Worm (Caenorhabditis elegans) whole organism, late embryonic: ENCODE results near the gene argn-1.

ENCODE experiments used
- ama-1 ChIP-seq: fragments of 150-350 bp; optimal IDR thresholded peaks from 2 replicates; lab custom pipeline; 2014
- ceh-24 ChIP-seq: sonication (generic microtip); optimal IDR thresholded peaks from 2 replicates; lab custom pipeline; 2016; ENCODE audit warnings: mild to moderate bottlenecking, missing genetic modification characterization, missing compliant biosample characterization
- ceh-30 ChIP-seq: fragments of 150-350 bp; optimal IDR thresholded peaks from 2 replicates; lab custom pipeline; 2014; ENCODE audit warnings: missing biosample characterization, missing genetic modification characterization
- ceh-34 ChIP-seq: sonication (generic microtip); optimal IDR thresholded peaks from 2 replicates; lab custom pipeline; 2016; ENCODE audit warnings: mild to moderate bottlenecking, missing genetic modification characterization, missing compliant biosample characterization
- dmd-4 ChIP-seq: sonication (generic microtip); optimal IDR thresholded peaks from 2 replicates; lab custom pipeline; 2016; ENCODE audit warnings: borderline replicate concordance, missing genetic modification characterization, missing compliant biosample characterization
- madf-2 ChIP-seq: sonication (generic microtip); optimal IDR thresholded peaks from 2 replicates; lab custom pipeline; 2017; ENCODE audit warnings: missing genetic modification characterization, missing compliant biosample characterization
- mec-3 ChIP-seq: sonication (generic microtip); optimal IDR thresholded peaks from 2 replicates; lab custom pipeline; 2016; ENCODE audit warnings: borderline replicate concordance, missing genetic modification characterization, missing compliant biosample characterization
- nhr-232 ChIP-seq: sonication (generic microtip); optimal IDR thresholded peaks from 2 replicates; lab custom pipeline; 2016; ENCODE audit warnings: missing genetic modification characterization, missing compliant biosample characterization
- pag-3 ChIP-seq: sonication (generic microtip); optimal IDR thresholded peaks from 2 replicates; lab custom pipeline; 2016; ENCODE audit warnings: missing compliant biosample characterization, missing genetic modification characterization, borderline replicate concordance
- pqm-1 ChIP-seq: sonication (generic microtip); optimal IDR thresholded peaks from 2 replicates; lab custom pipeline; 2016; ENCODE audit warnings: missing genetic modification characterization, missing compliant biosample characterization
- pros-1 ChIP-seq: fragments of 150-350 bp; optimal IDR thresholded peaks from 2 replicates; lab custom pipeline; 2014; ENCODE audit warnings: missing biosample characterization, missing genetic modification reagents, missing genetic modification characterization
- sox-4 ChIP-seq: sonication (generic microtip); optimal IDR thresholded peaks from 2 replicates; lab custom pipeline; 2017; ENCODE audit warnings: mild to moderate bottlenecking, missing genetic modification characterization, inconsistent platforms, missing compliant biosample characterization
- unc-42 ChIP-seq: sonication (generic microtip); optimal IDR thresholded peaks from 2 replicates; lab custom pipeline; 2016; ENCODE audit warnings: missing genotype, missing genetic modification characterization, missing compliant biosample characterization

- no peak for TF ChIP-seq dmd-4
- no peak for TF ChIP-seq ceh-34 (tag; lab: Kevin White, UChicago)
- no peak for TF ChIP-seq ama-1
- TF ChIP-seq pqm-1 (tag; lab: Kevin White, UChicago) = no peak
- TF ChIP-seq pag-3 (tag; lab: Kevin White, UChicago) = no peak
- no peak for TF ChIP-seq unc-42 (tag; lab: Kevin White, UChicago)
- TF ChIP-seq ceh-24 = no peak
- TF ChIP-seq ceh-30 (tag; lab: Kevin White, UChicago) = no peak
- TF ChIP-seq madf-2 (tag; lab: Kevin White, UChicago) = no peak
- TF ChIP-seq sox-4 (tag; lab: Kevin White, UChicago) = no peak
- TF ChIP-seq mec-3 = no peak
- TF ChIP-seq nhr-232 (tag; lab: Kevin White, UChicago) = no peak
- no peak for TF ChIP-seq pros-1
Measured at ce11 chrX:5628432-5628977, 1.3 kb upstream of the argn-1 start.
